Fruit fly (Drosophila melanogaster) S2 (cell line): Measurements from ENCODE around the gene CLIP-190.

Experiments used
- CG8478 ChIP-seq: fragments of >200 bp; optimal IDR thresholded peaks from 2 replicates; lab custom pipeline; 2018
- CTCF ChIP-seq, 2 experiments: fragments of >200 bp; optimal IDR thresholded peaks; 2 replicates each; lab custom pipeline; 2018

DNA sequence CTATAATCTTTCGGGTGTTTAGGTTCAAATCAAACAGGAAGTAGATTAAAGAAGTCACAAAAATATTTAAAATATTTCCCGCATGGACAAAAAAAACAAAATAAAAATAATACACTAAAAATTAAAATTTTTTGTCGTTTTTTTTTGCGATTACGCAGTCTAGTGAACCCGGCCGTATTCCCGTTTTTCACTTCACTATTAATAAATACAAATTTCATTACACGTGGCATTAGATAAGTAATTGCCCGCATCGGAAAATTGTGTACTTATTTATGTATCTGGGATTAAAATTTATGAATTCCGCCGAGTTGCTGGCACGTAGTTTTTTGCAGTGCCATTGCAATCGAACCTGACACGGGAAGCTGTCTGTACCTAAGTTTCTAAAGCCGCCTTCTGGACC, 42.7 kb downstream of the CLIP-190 start:
- TF ChIP-seq CTCF (optimal IDR thresholded peaks at IDR 0.05; lab: Kevin White, UChicago) (no peak), CG8478 (lab: Kevin White, UChicago) (no peak)
